Fruit fly (Drosophila melanogaster) whole organism, embryonic: ENCODE data around the gene mthl11.

Source experiments
- ATbp ChIP-seq: fragments of 200-800 bp; sonication (Bioruptor generic); optimal IDR thresholded peaks from 2 replicates; lab custom pipeline; 2017; ENCODE audit warnings: missing biosample characterization, mild to moderate bottlenecking, missing genetic modification characterization, missing genetic modification reagents
- Ada2b ChIP-seq: fragments of 200-800 bp; sonication (Bioruptor generic); IDR thresholded peaks from 2 replicates; pipeline ENCODE4 v1.3.6; 2022; ENCODE audit warnings: missing biosample characterization, missing genetic modification characterization
- C15 ChIP-seq: fragments of 200-800 bp; sonication (Bioruptor generic); IDR thresholded peaks from 3 replicates; pipeline ENCODE4 v1.3.6; 2022; ENCODE audit warnings: missing biosample characterization, missing genetic modification characterization
- CG10959 ChIP-seq: fragments of 200-800 bp; sonication (Bioruptor generic); IDR thresholded peaks from 2 replicates; pipeline ENCODE4 v1.3.6; 2022; ENCODE audit warnings: missing biosample characterization, missing genetic modification characterization
- CG12391 ChIP-seq: fragments of 200-800 bp; sonication (Bioruptor generic); optimal IDR thresholded peaks from 3 replicates; lab custom pipeline; 2018; ENCODE audit warnings: missing biosample characterization, mild to moderate bottlenecking, missing genetic modification characterization, moderate library complexity
- CG13624 ChIP-seq: fragments of 200-800 bp; sonication (Bioruptor generic); optimal IDR thresholded peaks from 2 replicates; lab custom pipeline; 2016; ENCODE audit warnings: missing biosample characterization, missing genetic modification characterization
- CG13894 ChIP-seq: fragments of 200-800 bp; sonication (Bioruptor generic); optimal IDR thresholded peaks from 3 replicates; lab custom pipeline; 2018; ENCODE audit warnings: missing biosample characterization, mild to moderate bottlenecking, missing genetic modification characterization, moderate library complexity
- CG16813 ChIP-seq: fragments of 200-800 bp; sonication (Bioruptor generic); IDR thresholded peaks from 3 replicates; pipeline ENCODE4 v1.3.6; 2022; ENCODE audit warnings: missing biosample characterization, missing genetic modification characterization; ENCODE audit not compliant: partially characterized antibody
- CG17568 ChIP-seq: fragments of 200-800 bp; sonication (Bioruptor generic); optimal IDR thresholded peaks from 2 replicates; lab custom pipeline; 2018; ENCODE audit warnings: missing biosample characterization, mild to moderate bottlenecking, missing genetic modification characterization, moderate library complexity
- CG17829 ChIP-seq: fragments of 200-800 bp; optimal IDR thresholded peaks from 2 replicates; lab custom pipeline; 2019; ENCODE audit warnings: missing biosample characterization, mild to moderate bottlenecking, missing genetic modification characterization, moderate library complexity
- CG2199 ChIP-seq: fragments of 200-800 bp; sonication (Bioruptor generic); IDR thresholded peaks from 3 replicates; pipeline ENCODE4 v1.3.6; 2022; ENCODE audit warnings: missing biosample characterization, missing genetic modification characterization
- CG3847 ChIP-seq: fragments of 200-800 bp; sonication (Bioruptor generic); IDR thresholded peaks from 2 replicates; pipeline ENCODE4 v1.3.6; 2022; ENCODE audit warnings: missing biosample characterization, missing genetic modification characterization
- CG6689 ChIP-seq: fragments of 200-800 bp; sonication (Bioruptor generic); IDR thresholded peaks from 2 replicates; pipeline ENCODE4 v1.3.6; 2022; ENCODE audit warnings: missing biosample characterization, missing genetic modification characterization
- CG8290 ChIP-seq, 3 experiments: fragments of 200-800 bp; sonication (Bioruptor generic); optimal IDR thresholded peaks; 2 replicates each; lab custom pipeline; 2016 to 2019; ENCODE audit warnings: missing biosample characterization in 3 of 3, missing genetic modification characterization in 3 of 3, mild to moderate bottlenecking in 2 of 3, moderate library complexity in 1 of 3
- CG9932 ChIP-seq: fragments of 200-800 bp; sonication (Bioruptor generic); IDR thresholded peaks from 2 replicates; pipeline ENCODE4 v1.3.6; 2022; ENCODE audit warnings: missing biosample characterization, missing genetic modification characterization
- Deaf1 ChIP-seq: fragments of 200-800 bp; optimal IDR thresholded peaks from 3 replicates; lab custom pipeline; 2019; ENCODE audit warnings: missing biosample characterization, mild to moderate bottlenecking, missing genetic modification characterization, moderate library complexity
- Ets65A ChIP-seq: fragments of 200-800 bp; sonication (Bioruptor generic); peaks from one replicate; lab custom pipeline; 2016; ENCODE audit warnings: missing biosample characterization, missing genetic modification characterization
- Gug ChIP-seq: fragments of 200-800 bp; sonication (Bioruptor generic); IDR thresholded peaks from 4 replicates; pipeline ENCODE4 v1.3.6; 2022; ENCODE audit warnings: missing biosample characterization, missing genetic modification characterization
- HLH54F ChIP-seq: fragments of 200-800 bp; sonication (Bioruptor generic); optimal IDR thresholded peaks from 3 replicates; lab custom pipeline; 2016; ENCODE audit warnings: missing biosample characterization, missing genetic modification characterization
- Jarid2 ChIP-seq: fragments of 200-800 bp; sonication (Bioruptor generic); optimal IDR thresholded peaks from 3 replicates; lab custom pipeline; 2017; ENCODE audit warnings: mild to moderate bottlenecking, missing biosample characterization, missing genetic modification reagents, missing genetic modification characterization
- Lhr ChIP-seq: fragments of 200-800 bp; sonication (Bioruptor generic); optimal IDR thresholded peaks from 3 replicates; lab custom pipeline; 2017; ENCODE audit warnings: mild to moderate bottlenecking, missing biosample characterization, missing genetic modification reagents, missing genetic modification characterization
- Mes4 ChIP-seq: fragments of 200-800 bp; sonication (Bioruptor generic); optimal IDR thresholded peaks from 2 replicates; lab custom pipeline; 2016; ENCODE audit warnings: missing biosample characterization, missing genetic modification characterization
- Mrtf ChIP-seq: fragments of 200-800 bp; sonication (Bioruptor generic); IDR thresholded peaks from 3 replicates; pipeline ENCODE4 v1.3.6; 2022; ENCODE audit warnings: missing biosample characterization, missing genetic modification characterization
- NK7.1 ChIP-seq: fragments of 200-800 bp; sonication (Bioruptor generic); optimal IDR thresholded peaks from 3 replicates; lab custom pipeline; 2016; ENCODE audit warnings: missing biosample characterization, missing genetic modification characterization
- Scr ChIP-seq: fragments of 200-800 bp; sonication (Bioruptor generic); IDR thresholded peaks from 2 replicates; pipeline ENCODE4 v1.3.6; 2022; ENCODE audit warnings: missing biosample characterization, missing genetic modification characterization; ENCODE audit not compliant: partially characterized antibody
- Spps ChIP-seq: fragments of 200-800 bp; sonication (Bioruptor generic); optimal IDR thresholded peaks from 2 replicates; lab custom pipeline; 2018; ENCODE audit warnings: missing biosample characterization, mild to moderate bottlenecking, missing genetic modification characterization
- Usf ChIP-seq: fragments of 200-800 bp; sonication (Bioruptor generic); optimal IDR thresholded peaks from 2 replicates; lab custom pipeline; 2017; ENCODE audit warnings: missing genotype, missing biosample characterization, missing genetic modification characterization
- bab2 ChIP-seq: fragments of 200-800 bp; sonication (Bioruptor generic); optimal IDR thresholded peaks from 2 replicates; lab custom pipeline; 2016; ENCODE audit warnings: missing biosample characterization, missing genetic modification characterization
- bbx ChIP-seq: fragments of 200-800 bp; sonication (Bioruptor generic); IDR thresholded peaks from 2 replicates; pipeline ENCODE4 v1.3.6; 2022; ENCODE audit warnings: missing biosample characterization, missing genetic modification characterization; ENCODE audit not compliant: partially characterized antibody
- chinmo ChIP-seq: fragments of 200-800 bp; sonication (Bioruptor generic); IDR thresholded peaks from 4 replicates; pipeline ENCODE4 v1.3.6; 2022; ENCODE audit warnings: missing biosample characterization, missing genetic modification characterization; ENCODE audit not compliant: partially characterized antibody
- crol ChIP-seq: fragments of 200-800 bp; sonication (Bioruptor generic); IDR thresholded peaks from 2 replicates; pipeline ENCODE4 v1.3.6; 2022; ENCODE audit warnings: missing biosample characterization, missing genetic modification characterization
- dimm ChIP-seq: fragments of 200-800 bp; sonication (Bioruptor generic); IDR thresholded peaks from 2 replicates; pipeline ENCODE4 v1.3.6; 2022; ENCODE audit warnings: missing biosample characterization, missing genetic modification characterization
- dmrt11E ChIP-seq: fragments of 200-800 bp; sonication (Bioruptor generic); optimal IDR thresholded peaks from 3 replicates; lab custom pipeline; 2018; ENCODE audit warnings: missing biosample characterization, mild to moderate bottlenecking, missing genetic modification characterization, moderate library complexity
- esg ChIP-seq: fragments of 200-800 bp; sonication (Bioruptor generic); conservative IDR thresholded peaks from 2 replicates; pipeline ENCODE4 v1.3.6; 2022; ENCODE audit warnings: missing biosample characterization, missing genetic modification characterization
- gce ChIP-seq: fragments of 200-800 bp; sonication (Bioruptor generic); IDR thresholded peaks from 3 replicates; pipeline ENCODE4 v1.3.6; 2022; ENCODE audit warnings: missing biosample characterization, missing genetic modification characterization
- gcm ChIP-seq: fragments of 200-800 bp; sonication (Bioruptor generic); optimal IDR thresholded peaks from 2 replicates; lab custom pipeline; 2019; ENCODE audit warnings: missing biosample characterization, mild to moderate bottlenecking, missing genetic modification characterization, moderate library complexity
- gcm2 ChIP-seq: fragments of 200-800 bp; sonication (Bioruptor generic); optimal IDR thresholded peaks from 2 replicates; lab custom pipeline; 2016; ENCODE audit warnings: missing biosample characterization, missing genetic modification characterization
- inv ChIP-seq: fragments of 200-800 bp; sonication (Bioruptor generic); IDR thresholded peaks from 2 replicates; pipeline ENCODE4 v1.3.6; 2022; ENCODE audit warnings: missing biosample characterization, missing genetic modification characterization; ENCODE audit not compliant: partially characterized antibody
- odd ChIP-seq: fragments of 200-800 bp; sonication (Bioruptor generic); optimal IDR thresholded peaks from 2 replicates; lab custom pipeline; 2017; ENCODE audit warnings: missing biosample characterization, mild to moderate bottlenecking, missing genetic modification characterization
- onecut ChIP-seq: fragments of 200-800 bp; sonication (Bioruptor generic); IDR thresholded peaks from 2 replicates; pipeline ENCODE4 v1.3.6; 2022; ENCODE audit warnings: missing biosample characterization, missing genetic modification characterization
- org-1 ChIP-seq: fragments of 200-800 bp; sonication (Bioruptor generic); optimal IDR thresholded peaks from 2 replicates; lab custom pipeline; 2017; ENCODE audit warnings: missing biosample characterization, missing genetic modification characterization
- schlank ChIP-seq: fragments of 200-800 bp; sonication (Bioruptor generic); optimal IDR thresholded peaks from 2 replicates; lab custom pipeline; 2018; ENCODE audit warnings: missing biosample characterization, mild to moderate bottlenecking, missing genetic modification characterization
- slp2 ChIP-seq: fragments of 200-800 bp; sonication (Bioruptor generic); optimal IDR thresholded peaks from 2 replicates; lab custom pipeline; 2016; ENCODE audit warnings: missing biosample characterization, missing genetic modification characterization
- sna ChIP-seq: fragments of 200-800 bp; sonication (Bioruptor generic); IDR thresholded peaks from 2 replicates; pipeline ENCODE4 v1.3.6; 2022; ENCODE audit warnings: missing biosample characterization, missing genetic modification characterization; ENCODE audit not compliant: partially characterized antibody
- tio ChIP-seq: fragments of 200-800 bp; sonication (Bioruptor generic); optimal IDR thresholded peaks from 2 replicates; lab custom pipeline; 2017; ENCODE audit warnings: missing biosample characterization, missing genetic modification characterization, inconsistent platforms
- tna ChIP-seq: fragments of 200-800 bp; sonication (Bioruptor generic); IDR thresholded peaks from 2 replicates; pipeline ENCODE4 v1.3.6; 2022; ENCODE audit warnings: missing biosample characterization, missing genetic modification characterization; ENCODE audit not compliant: partially characterized antibody
- toy ChIP-seq: fragments of 200-800 bp; sonication (Bioruptor generic); IDR thresholded peaks from 2 replicates; pipeline ENCODE4 v1.3.6; 2022; ENCODE audit warnings: missing biosample characterization, missing genetic modification characterization
- vfl ChIP-seq: fragments of 200-800 bp; sonication (Bioruptor generic); optimal IDR thresholded peaks from 2 replicates; lab custom pipeline; 2016; ENCODE audit warnings: missing biosample characterization, missing genetic modification characterization

mthl11 gene

DNA sequence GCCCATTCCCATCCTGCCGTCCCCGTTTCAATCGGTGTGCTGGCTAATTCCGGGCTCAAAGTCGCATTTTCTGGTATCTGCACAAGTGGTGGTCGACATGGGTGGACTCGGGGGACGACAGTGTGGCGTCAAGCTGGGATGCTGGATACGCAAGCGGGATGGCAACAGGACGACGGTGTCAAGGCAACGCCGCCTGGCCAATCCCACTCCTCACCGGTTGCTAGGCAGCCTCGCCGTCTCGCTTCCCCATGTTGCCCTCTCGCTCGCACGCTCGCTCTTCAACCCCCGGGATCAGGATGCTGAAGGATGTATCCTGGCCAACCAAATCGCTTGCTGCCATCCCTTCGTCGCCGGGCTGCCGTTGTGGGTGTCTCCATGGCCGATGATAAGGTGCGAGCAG, 32.6 kb upstream of the mthl11 start (continued):
- TF ChIP-seq Ets65A (GFP tag; lab: Kevin White, UChicago) (peak; percentile 27), CG13894 (no peak), crol (GFP tag; lab: Robert Waterston, UW) (peak; percentile 47), CG17568 (GFP tag; lab: Kevin White, UChicago) (no peak), dmrt11E (tag; lab: Kevin White, UChicago) (no peak), Jarid2 (peak; percentile 34), Deaf1 (tag; lab: Kevin White, UChicago) (peak; percentile 72)

DNA sequence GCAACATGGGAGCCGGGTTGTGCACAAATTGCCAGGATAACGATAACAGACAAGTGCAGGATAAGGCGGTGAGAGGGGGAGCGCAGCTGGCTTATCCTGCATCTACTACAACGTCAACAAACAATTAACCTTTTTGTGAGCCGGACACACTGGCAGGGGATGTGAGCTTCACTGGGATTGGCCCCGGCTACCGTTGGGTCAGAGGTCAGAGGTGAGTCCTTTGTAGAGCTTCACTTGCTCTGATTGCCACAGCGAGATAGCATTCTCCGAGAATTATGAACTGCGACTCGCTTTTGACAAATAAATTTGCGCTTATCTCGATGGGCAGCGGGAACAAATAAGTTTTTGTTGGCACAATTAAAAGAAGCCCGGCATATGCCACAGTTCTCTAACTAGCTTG, 31.0 kb upstream of the mthl11 start:
- TF ChIP-seq CG10959 (GFP tag; lab: Robert Waterston, UW): 0 out of 2 replicates have a peak, but pooled peaks have one; percentile 34
- TF ChIP-seq CG12391: no peak

dm6 chr3R:10370495-10370894, 30.3 kb upstream of the mthl11 start:
- TF ChIP-seq slp2 (GFP tag; lab: Kevin White, UChicago) (no peak), CG8290 (GFP tag; optimal IDR thresholded peaks at IDR 0.05; lab: Kevin White, UChicago) (no peak), CG8290 (tag; optimal IDR thresholded peaks at IDR 0.05; lab: Kevin White, UChicago) (no peak), Deaf1 (tag; lab: Kevin White, UChicago) (no peak), tio (GFP tag; lab: Kevin White, UChicago) (no peak), CG2199 (GFP tag; lab: Robert Waterston, UW) (no peak), Spps (tag; lab: Kevin White, UChicago) (no peak), Gug (no peak), CG16813 (GFP tag; lab: Robert Waterston, UW) (no peak), esg (GFP tag; lab: Robert Waterston, UW) (no peak), CG3847 (no peak), ATbp (GFP tag; lab: Kevin White, UChicago) (no peak), Lhr (GFP tag; lab: Kevin White, UChicago) (no peak), CG9932 (GFP tag; lab: Robert Waterston, UW) (no peak), odd (GFP tag; lab: Kevin White, UChicago) (no peak), inv (GFP tag; lab: Robert Waterston, UW) (no peak), tna (GFP tag; lab: Robert Waterston, UW) (no peak), org-1 (GFP tag; lab: Kevin White, UChicago) (no peak), Usf (GFP tag; lab: Kevin White, UChicago) (no peak), schlank (tag; lab: Kevin White, UChicago) (no peak), gcm2 (GFP tag; lab: Kevin White, UChicago) (no peak), Mrtf (GFP tag; lab: Robert Waterston, UW) (no peak), CG13624 (GFP tag; lab: Kevin White, UChicago) (no peak), gcm (GFP tag; lab: Kevin White, UChicago) (no peak), dimm (no peak), onecut (GFP tag; lab: Robert Waterston, UW) (no peak), gce (GFP tag; lab: Robert Waterston, UW) (no peak), vfl (no peak), HLH54F (GFP tag; lab: Kevin White, UChicago) (no peak), CG6689 (GFP tag; lab: Robert Waterston, UW) (peak; percentile 32; the same call in 1 of the 2 replicates), bab2 (GFP tag; lab: Kevin White, UChicago) (no peak), chinmo (GFP tag; lab: Robert Waterston, UW) (no peak), CG13894 (no peak), CG17829 (tag; lab: Kevin White, UChicago) (no peak), toy (GFP tag; lab: Robert Waterston, UW) (no peak), bbx (GFP tag; lab: Robert Waterston, UW) (no peak), sna (GFP tag; lab: Robert Waterston, UW) (no peak), Ada2b (no peak), C15 (GFP tag; lab: Robert Waterston, UW) (no peak), NK7.1 (GFP tag; lab: Kevin White, UChicago) (no peak), Scr (GFP tag; lab: Robert Waterston, UW) (no peak), Mes4 (GFP tag; lab: Kevin White, UChicago) (no peak)
